Fruit fly (Drosophila melanogaster): ENCODE results near the gene elgi.

The elgi gene

dm6 chr3L:15987635-15988034 lies 31.3 kb downstream of the elgi start, which contains the start of gene PolD1:
Gene PolD1 (minus strand): TSS chr3L:15987815.
- TF ChIP-seq h (optimal IDR thresholded peaks at IDR 0.05) (no peak), Myc (optimal IDR thresholded peaks at IDR 0.05) (no peak), psq (optimal IDR thresholded peaks at IDR 0.05) (no peak)

dm6 chr3L:15988039-15988546 lies 31.7 kb downstream of the elgi start, which contains the start of gene Hip14:
Gene Hip14 (plus strand): TSS chr3L:15988236.
- TF ChIP-seq psq (optimal IDR thresholded peaks at IDR 0.05) (no peak), Sin3A (optimal IDR thresholded peaks at IDR 0.05) (no peak), ttk (optimal IDR thresholded peaks at IDR 0.05) (no peak), Myc (optimal IDR thresholded peaks at IDR 0.05) (no peak), insv (optimal IDR thresholded peaks at IDR 0.05) (no peak), h (optimal IDR thresholded peaks at IDR 0.05) (no peak)

- TF ChIP-seq Myc (optimal IDR thresholded peaks at IDR 0.05) (no peak), Sin3A (optimal IDR thresholded peaks at IDR 0.05) (no peak), ttk (optimal IDR thresholded peaks at IDR 0.05) (no peak), psq (optimal IDR thresholded peaks at IDR 0.05) (no peak), insv (optimal IDR thresholded peaks at IDR 0.05) (no peak), h (optimal IDR thresholded peaks at IDR 0.05) (no peak)
Measured at dm6 chr3L:15996019-15996418, 39.7 kb downstream of the elgi start.

- TF ChIP-seq Sin3A (optimal IDR thresholded peaks at IDR 0.05) (no peak), h (optimal IDR thresholded peaks at IDR 0.05) (no peak), Myc (optimal IDR thresholded peaks at IDR 0.05) (no peak), ttk (optimal IDR thresholded peaks at IDR 0.05) (no peak), psq (optimal IDR thresholded peaks at IDR 0.05) (no peak), insv (optimal IDR thresholded peaks at IDR 0.05) (no peak)
Measured at dm6 chr3L:15998217-15998616, 41.9 kb downstream of the elgi start.

- no peak for TF ChIP-seq h (optimal IDR thresholded peaks at IDR 0.05)
- no peak for TF ChIP-seq Sin3A (optimal IDR thresholded peaks at IDR 0.05)
- no peak for TF ChIP-seq psq (optimal IDR thresholded peaks at IDR 0.05)
Measured at dm6 chr3L:15999358-16000005, 43.1 kb downstream of the elgi start.

dm6 chr3L:16001164-16001679 lies 44.9 kb downstream of the elgi start:
- no peak for TF ChIP-seq h (optimal IDR thresholded peaks at IDR 0.05)
- no peak for TF ChIP-seq Sin3A (optimal IDR thresholded peaks at IDR 0.05)
- no peak for TF ChIP-seq Myc (optimal IDR thresholded peaks at IDR 0.05)
- no peak for TF ChIP-seq ttk (optimal IDR thresholded peaks at IDR 0.05)
- TF ChIP-seq insv (optimal IDR thresholded peaks at IDR 0.05) = no peak
- no peak for TF ChIP-seq psq (optimal IDR thresholded peaks at IDR 0.05)

- no peak for TF ChIP-seq h (optimal IDR thresholded peaks at IDR 0.05)
Measured at dm6 chr3L:16002116-16002716, 45.9 kb downstream of the elgi start.

dm6 chr3L:16004401-16005237 lies 48.3 kb downstream of the elgi start, which contains the start of the genes hzg and mRpS31:
Gene hzg (minus strand): TSS chr3L:16004736.
Gene mRpS31 (plus strand): TSS chr3L:16005193.
- TF ChIP-seq insv (optimal IDR thresholded peaks at IDR 0.05) = no peak
- TF ChIP-seq psq (optimal IDR thresholded peaks at IDR 0.05) = peak; percentile 14

Measured in Kc167 (cell line).